Worm (Caenorhabditis elegans) whole organism, midembryonic: ENCODE data around the gene Y51A2B.4.

Experiments
- T22C8.4 ChIP-seq: fragments of 200-800 bp; sonication (Bioruptor generic); IDR thresholded peaks from 2 replicates; pipeline ENCODE4 v1.3.6; 2022; ENCODE audit warnings: missing genetic modification characterization, missing compliant biosample characterization
- cog-1 ChIP-seq: sonication (generic microtip); optimal IDR thresholded peaks from 2 replicates; lab custom pipeline; 2016; ENCODE audit warnings: missing genetic modification characterization, missing compliant biosample characterization
- flt-1 ChIP-seq: fragments of 200-800 bp; sonication (Bioruptor generic); IDR thresholded peaks from 2 replicates; pipeline ENCODE4 v1.3.6; 2022; ENCODE audit warnings: missing genetic modification characterization, missing compliant biosample characterization
- klf-2 ChIP-seq: fragments of 200-800 bp; sonication (Bioruptor generic); conservative IDR thresholded peaks from 2 replicates; pipeline ENCODE4 v1.3.6; 2022; ENCODE audit warnings: missing genetic modification reagents, missing genetic modification characterization, missing compliant biosample characterization
- med-1 ChIP-seq: sonication (generic microtip); optimal IDR thresholded peaks from 2 replicates; lab custom pipeline; 2017; ENCODE audit warnings: missing genetic modification characterization, mild to moderate bottlenecking, missing compliant biosample characterization, antibody characterized with exemption, missing genetic modification reagents; ENCODE audit not compliant: insufficient read depth
- ref-1 ChIP-seq: fragments of 200-800 bp; sonication (Bioruptor generic); conservative IDR thresholded peaks from 2 replicates; pipeline ENCODE4 v1.3.6; 2022; ENCODE audit warnings: missing genetic modification reagents, missing genetic modification characterization, missing compliant biosample characterization
- tab-1 ChIP-seq: fragments of 200-800 bp; sonication (Bioruptor generic); IDR thresholded peaks from 2 replicates; pipeline ENCODE4 v1.3.6; 2022; ENCODE audit warnings: missing genetic modification characterization, missing compliant biosample characterization
- ztf-23 ChIP-seq: fragments of 200-800 bp; sonication (Bioruptor generic); IDR thresholded peaks from 2 replicates; pipeline ENCODE4 v1.3.6; 2022; ENCODE audit warnings: missing genetic modification reagents, missing genetic modification characterization, missing compliant biosample characterization
- ztf-29 ChIP-seq: fragments of 200-800 bp; sonication (Bioruptor generic); IDR thresholded peaks from 2 replicates; pipeline ENCODE4 v1.3.6; 2022; ENCODE audit warnings: missing genetic modification reagents, missing genetic modification characterization, missing compliant biosample characterization

Y51A2B.4 gene

DNA sequence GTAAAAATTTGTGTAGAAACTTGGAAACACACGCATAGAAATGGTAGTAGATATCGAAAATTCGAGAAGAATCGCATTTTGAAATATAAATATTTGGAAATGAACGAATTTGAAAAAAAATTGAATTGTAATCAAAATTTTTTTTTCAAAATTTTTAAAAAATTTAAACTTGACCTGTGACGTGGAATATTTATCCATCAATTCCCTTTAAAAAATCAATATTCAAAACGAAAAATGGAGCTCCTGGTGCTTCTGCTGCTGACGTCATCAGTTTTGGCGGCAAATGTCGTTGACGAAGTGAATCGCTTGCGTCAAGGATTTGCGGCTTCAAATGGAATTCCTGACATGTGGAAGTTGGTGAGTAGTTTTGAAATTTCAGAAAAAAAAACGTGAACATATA, at the start of gene Y51A2B.4, which contains the start of gene Y51A2B.5:
Y51A2B.4 (minus strand) TSS at position 101 of the 400 bp plus-strand sequence.
Y51A2B.5 (plus strand) TSS at position 232 of the 400 bp plus-strand sequence.
- no peak for TF ChIP-seq cog-1
- no peak for TF ChIP-seq med-1 (GFP tag; lab: Kevin White, UChicago)
- no peak for TF ChIP-seq flt-1 (GFP tag; lab: Robert Waterston, UW)
- no peak for TF ChIP-seq tab-1 (GFP tag; lab: Robert Waterston, UW)
- no peak for TF ChIP-seq ztf-23 (GFP tag; lab: Robert Waterston, UW)
- no peak for TF ChIP-seq ztf-29 (GFP tag; lab: Robert Waterston, UW)
- no peak for TF ChIP-seq ref-1 (GFP tag; lab: Robert Waterston, UW)
- TF ChIP-seq T22C8.4 (GFP tag; lab: Robert Waterston, UW): no peak
- TF ChIP-seq klf-2 (GFP tag; lab: Robert Waterston, UW): no peak

DNA sequence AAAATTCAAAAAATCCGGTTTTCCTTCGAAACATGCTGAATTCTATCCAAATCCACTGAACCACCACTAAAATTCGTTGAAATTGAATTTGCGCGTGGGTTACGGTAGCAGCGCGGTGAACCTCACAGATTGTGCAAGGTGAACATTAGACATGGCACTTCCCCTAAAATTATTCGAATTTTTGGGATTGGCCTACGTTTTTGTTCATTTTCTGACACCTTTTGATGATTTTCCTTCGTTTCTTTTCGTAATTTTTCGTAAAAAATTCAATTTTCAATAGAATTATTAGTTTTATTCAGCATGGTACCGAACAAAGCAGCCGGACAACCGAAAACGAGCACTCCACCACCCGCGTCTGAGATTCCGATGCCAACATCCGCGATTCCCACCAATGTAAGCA, 49.1 kb upstream of the Y51A2B.4 start, which contains the start of gene ZK262.8:
ZK262.8 (plus strand) TSS at position 301 of the 400 bp plus-strand sequence.
- no peak for TF ChIP-seq klf-2 (GFP tag; lab: Robert Waterston, UW)
- no peak for TF ChIP-seq ztf-23 (GFP tag; lab: Robert Waterston, UW)
- TF ChIP-seq med-1 (GFP tag; lab: Kevin White, UChicago): no peak
- TF ChIP-seq cog-1: no peak
- TF ChIP-seq flt-1 (GFP tag; lab: Robert Waterston, UW): no peak
- no peak for TF ChIP-seq ztf-29 (GFP tag; lab: Robert Waterston, UW)
- TF ChIP-seq ref-1 (GFP tag; lab: Robert Waterston, UW): no peak
- no peak for TF ChIP-seq T22C8.4 (GFP tag; lab: Robert Waterston, UW)
- no peak for TF ChIP-seq tab-1 (GFP tag; lab: Robert Waterston, UW)

DNA sequence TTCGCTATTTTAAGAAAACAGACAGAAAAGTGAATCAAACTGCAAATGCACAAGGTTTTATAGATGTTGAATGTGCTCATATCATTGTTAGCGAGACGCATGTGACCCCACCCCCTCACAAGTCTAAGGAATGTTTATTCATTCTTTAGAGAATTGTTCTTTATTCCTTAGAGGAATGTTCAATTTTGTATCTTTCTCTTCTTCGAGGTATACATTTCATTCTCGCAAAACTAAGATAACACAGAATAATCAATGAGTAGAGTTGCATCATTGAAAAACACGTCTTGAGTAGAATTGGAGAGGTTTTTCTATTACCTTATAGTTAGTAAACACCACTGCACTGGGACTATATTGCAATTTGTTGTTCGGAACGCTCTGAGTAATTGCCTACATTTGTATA, 46.0 kb upstream of the Y51A2B.4 start, which contains the start of gene ZK262.20:
ZK262.20 (minus strand) TSS at position 101 of the 400 bp plus-strand sequence.
- TF ChIP-seq ztf-23 (GFP tag; lab: Robert Waterston, UW) (no peak), T22C8.4 (GFP tag; lab: Robert Waterston, UW) (no peak), flt-1 (GFP tag; lab: Robert Waterston, UW) (no peak), klf-2 (GFP tag; lab: Robert Waterston, UW) (no peak), ref-1 (GFP tag; lab: Robert Waterston, UW) (no peak), tab-1 (GFP tag; lab: Robert Waterston, UW) (no peak), ztf-29 (GFP tag; lab: Robert Waterston, UW) (no peak), med-1 (GFP tag; lab: Kevin White, UChicago) (no peak), cog-1 (no peak)

DNA sequence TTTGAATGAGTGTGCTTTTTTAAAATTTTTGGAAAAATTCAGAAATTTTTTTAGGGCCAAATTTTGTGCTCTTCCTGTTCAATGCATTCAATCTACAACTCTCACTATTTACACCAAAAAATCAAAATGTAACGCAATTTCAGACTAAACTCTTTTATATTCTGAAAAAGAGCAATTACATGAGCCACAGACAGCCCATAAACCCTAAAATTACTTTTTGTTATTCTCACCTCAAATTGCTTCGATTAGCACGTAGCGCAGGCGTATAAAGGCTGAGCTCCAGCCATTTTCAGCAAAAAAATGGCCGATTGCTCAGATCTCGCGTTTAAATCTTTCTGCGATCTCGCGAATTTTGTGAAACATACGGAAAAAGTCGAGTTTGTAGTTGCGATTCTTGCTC, 42.5 kb upstream of the Y51A2B.4 start, which contains the start of gene srw-82:
srw-82 (plus strand) TSS at position 301 of the 400 bp plus-strand sequence.
- no peak for TF ChIP-seq T22C8.4 (GFP tag; lab: Robert Waterston, UW)
- no peak for TF ChIP-seq ztf-29 (GFP tag; lab: Robert Waterston, UW)
- no peak for TF ChIP-seq ref-1 (GFP tag; lab: Robert Waterston, UW)
- TF ChIP-seq tab-1 (GFP tag; lab: Robert Waterston, UW): no peak
- no peak for TF ChIP-seq med-1 (GFP tag; lab: Kevin White, UChicago)
- TF ChIP-seq flt-1 (GFP tag; lab: Robert Waterston, UW): no peak
- no peak for TF ChIP-seq ztf-23 (GFP tag; lab: Robert Waterston, UW)
- no peak for TF ChIP-seq cog-1
- no peak for TF ChIP-seq klf-2 (GFP tag; lab: Robert Waterston, UW)

DNA sequence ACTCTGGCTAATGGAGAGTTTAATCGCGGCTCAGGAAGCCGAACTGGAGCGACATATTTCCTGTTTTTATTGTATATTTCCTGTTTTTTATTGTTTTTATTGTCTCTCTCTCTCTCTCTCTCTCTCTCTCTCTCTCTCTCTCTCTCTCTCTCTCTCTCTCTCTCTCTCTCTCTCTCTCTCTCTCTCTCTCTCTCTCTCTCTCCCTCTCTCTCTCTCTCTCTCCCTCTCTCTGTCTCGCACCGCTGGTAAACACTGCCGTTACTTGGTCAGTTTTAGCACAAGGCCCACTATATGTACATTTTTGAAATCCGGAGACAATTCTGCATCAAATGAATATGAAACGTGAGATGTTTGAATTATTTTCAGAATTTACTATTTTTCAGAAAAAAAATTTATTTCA, 41.9 kb upstream of the Y51A2B.4 start:
- TF ChIP-seq cog-1: no peak
- no peak for TF ChIP-seq T22C8.4 (GFP tag; lab: Robert Waterston, UW)
- TF ChIP-seq ref-1 (GFP tag; lab: Robert Waterston, UW): no peak
- no peak for TF ChIP-seq flt-1 (GFP tag; lab: Robert Waterston, UW)
- TF ChIP-seq ztf-29 (GFP tag; lab: Robert Waterston, UW): no peak
- TF ChIP-seq ztf-23 (GFP tag; lab: Robert Waterston, UW): no peak
- no peak for TF ChIP-seq tab-1 (GFP tag; lab: Robert Waterston, UW)
- no peak for TF ChIP-seq klf-2 (GFP tag; lab: Robert Waterston, UW)
- TF ChIP-seq med-1 (GFP tag; lab: Kevin White, UChicago): no peak

DNA sequence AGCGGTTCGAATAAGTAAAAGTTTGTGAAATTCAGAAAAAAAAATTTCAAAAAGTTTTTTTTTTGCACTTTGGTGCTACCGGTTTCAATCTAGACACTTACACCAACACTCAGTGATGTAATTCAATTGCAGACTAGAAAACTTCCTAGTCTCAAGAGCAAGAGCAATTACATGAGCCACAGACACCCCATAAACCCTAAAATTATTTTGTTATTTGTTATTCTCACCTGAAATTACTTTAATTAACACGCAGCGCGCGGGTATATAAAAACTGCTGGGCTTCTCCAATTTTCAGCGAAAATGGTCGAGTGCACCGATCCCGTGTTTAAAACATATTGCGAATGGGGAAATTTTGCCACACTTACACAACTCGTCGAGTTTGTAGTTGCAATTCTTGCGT, 37.3 kb upstream of the Y51A2B.4 start, which contains the start of gene srw-83:
srw-83 (plus strand) TSS at position 301 of the 400 bp plus-strand sequence.
- TF ChIP-seq cog-1: no peak

DNA sequence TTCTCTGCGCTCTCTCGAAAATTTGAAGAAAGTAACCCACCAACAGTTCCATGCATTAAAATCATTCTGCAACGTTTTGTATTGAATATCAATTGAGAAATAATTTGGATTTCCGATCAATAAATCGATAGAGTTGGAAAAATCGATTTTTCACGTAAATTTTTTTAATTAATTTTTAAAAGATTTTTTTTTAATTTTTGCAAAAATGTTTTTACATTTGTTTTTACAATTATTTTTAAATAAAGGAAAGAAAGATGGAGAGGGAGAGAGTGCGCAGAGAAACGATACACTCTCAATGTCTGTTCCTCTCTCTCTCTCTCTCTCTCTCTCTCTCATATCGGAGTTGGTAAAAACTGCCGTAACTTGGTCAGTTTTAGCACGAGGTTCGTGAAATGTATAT, 36.6 kb upstream of the Y51A2B.4 start, which contains the start of gene ZK262.19:
ZK262.19 (minus strand) TSS at position 101 of the 400 bp plus-strand sequence.
- TF ChIP-seq ztf-29 (GFP tag; lab: Robert Waterston, UW) (no peak), tab-1 (GFP tag; lab: Robert Waterston, UW) (no peak), flt-1 (GFP tag; lab: Robert Waterston, UW) (no peak), ref-1 (GFP tag; lab: Robert Waterston, UW) (no peak), med-1 (GFP tag; lab: Kevin White, UChicago) (no peak), klf-2 (GFP tag; lab: Robert Waterston, UW) (no peak), T22C8.4 (GFP tag; lab: Robert Waterston, UW) (no peak)

DNA sequence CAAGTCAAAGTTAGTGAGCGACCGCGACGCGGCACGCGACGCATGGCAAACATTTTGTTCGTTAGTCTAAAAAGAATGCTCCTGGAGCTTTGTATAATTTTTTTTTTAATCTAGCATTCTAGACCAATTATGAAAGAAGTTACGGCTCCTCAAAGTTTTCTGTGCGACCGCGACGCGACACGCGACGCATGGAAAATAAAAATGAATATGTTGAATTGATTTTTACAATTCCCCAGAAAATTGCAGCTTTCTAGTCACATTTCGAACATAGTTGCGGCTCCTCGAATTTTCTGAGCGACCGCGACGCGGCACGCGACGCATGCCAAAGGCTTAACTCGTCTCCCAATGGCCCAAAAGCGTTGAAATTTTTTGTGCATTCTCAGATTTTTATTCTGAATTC, 35.5 kb upstream of the Y51A2B.4 start, which contains the start of gene ZK262.4:
ZK262.4 (minus strand) TSS at position 101 of the 400 bp plus-strand sequence.
- TF ChIP-seq cog-1: no peak
- no peak for TF ChIP-seq flt-1 (GFP tag; lab: Robert Waterston, UW)
- TF ChIP-seq med-1 (GFP tag; lab: Kevin White, UChicago): no peak
- TF ChIP-seq ztf-29 (GFP tag; lab: Robert Waterston, UW): no peak
- no peak for TF ChIP-seq ztf-23 (GFP tag; lab: Robert Waterston, UW)
- TF ChIP-seq ref-1 (GFP tag; lab: Robert Waterston, UW): no peak
- no peak for TF ChIP-seq klf-2 (GFP tag; lab: Robert Waterston, UW)
- no peak for TF ChIP-seq T22C8.4 (GFP tag; lab: Robert Waterston, UW)
- TF ChIP-seq tab-1 (GFP tag; lab: Robert Waterston, UW): no peak

DNA sequence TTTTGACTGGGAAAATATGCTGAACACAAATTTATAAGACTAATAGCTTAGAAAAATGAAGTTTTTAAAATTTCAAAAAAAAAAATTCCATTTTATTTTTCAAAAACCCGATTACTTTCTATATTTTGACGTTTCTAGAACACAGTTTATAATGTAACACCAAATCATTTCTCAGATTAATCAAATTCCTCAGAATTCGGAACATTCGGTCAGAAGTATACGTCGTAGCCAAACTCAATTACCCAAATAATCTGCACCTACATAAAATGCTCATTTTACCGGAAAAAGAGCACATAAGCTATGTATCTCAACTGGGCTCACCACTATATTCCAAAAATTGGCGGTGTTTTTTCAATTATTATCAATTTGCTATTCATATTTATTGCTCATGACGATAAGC, 31.9 kb upstream of the Y51A2B.4 start, which contains the start of gene srj-26:
srj-26 (plus strand) TSS at position 301 of the 400 bp plus-strand sequence.
- TF ChIP-seq flt-1 (GFP tag; lab: Robert Waterston, UW) (no peak), ref-1 (GFP tag; lab: Robert Waterston, UW) (no peak), cog-1 (no peak), ztf-23 (GFP tag; lab: Robert Waterston, UW) (no peak), klf-2 (GFP tag; lab: Robert Waterston, UW) (no peak), T22C8.4 (GFP tag; lab: Robert Waterston, UW) (no peak), tab-1 (GFP tag; lab: Robert Waterston, UW) (no peak), med-1 (GFP tag; lab: Kevin White, UChicago) (no peak), ztf-29 (GFP tag; lab: Robert Waterston, UW) (no peak)
